Fruit fly (Drosophila melanogaster) whole organism, prepupa: ENCODE measurements around the gene Eig71Eh.
A peak's percentile ranks its signal among the peaks of the same experiment; 100 is the strongest.

Experiments
- Blimp-1 ChIP-seq: fragments of 200-800 bp; sonication (Bioruptor generic); optimal IDR thresholded peaks from 3 replicates; lab custom pipeline; 2017; ENCODE audit warnings: missing biosample characterization, missing genetic modification characterization, mild to moderate bottlenecking, moderate library complexity, missing genetic modification reagents
- CG10669 ChIP-seq: fragments of 200-800 bp; sonication (Bioruptor generic); optimal IDR thresholded peaks from 3 replicates; lab custom pipeline; 2018; ENCODE audit warnings: missing biosample characterization, mild to moderate bottlenecking, missing genetic modification characterization, moderate library complexity
- CG11294 ChIP-seq: fragments of 200-800 bp; sonication (Bioruptor generic); IDR thresholded peaks from 2 replicates; pipeline ENCODE4 v1.3.6; 2022; ENCODE audit warnings: missing biosample characterization, missing genetic modification characterization
- CG11762 ChIP-seq: fragments of 200-800 bp; sonication (Bioruptor generic); optimal IDR thresholded peaks from 3 replicates; lab custom pipeline; 2016; ENCODE audit warnings: missing biosample characterization, missing genetic modification characterization; ENCODE audit not compliant: insufficient read depth
- CG11902 ChIP-seq: fragments of 200-800 bp; sonication (Bioruptor generic); optimal IDR thresholded peaks from 3 replicates; lab custom pipeline; 2016; ENCODE audit warnings: missing biosample characterization, missing genetic modification characterization
- CG15336 ChIP-seq: fragments of 200-800 bp; sonication (Bioruptor generic); IDR thresholded peaks from 2 replicates; pipeline ENCODE4 v1.3.6; 2022; ENCODE audit warnings: missing biosample characterization, missing genetic modification characterization
- CG16779 ChIP-seq: fragments of 200-800 bp; sonication (Bioruptor generic); optimal IDR thresholded peaks from 3 replicates; lab custom pipeline; 2017; ENCODE audit warnings: missing biosample characterization, mild to moderate bottlenecking, missing genetic modification characterization
- CG3032 ChIP-seq: fragments of 200-800 bp; optimal IDR thresholded peaks from 2 replicates; lab custom pipeline; 2019; ENCODE audit warnings: missing biosample characterization, mild to moderate bottlenecking, missing genetic modification characterization, moderate library complexity
- CG32006 ChIP-seq: fragments of 200-800 bp; sonication (Bioruptor generic); optimal IDR thresholded peaks from 3 replicates; lab custom pipeline; 2017; ENCODE audit warnings: missing biosample characterization, mild to moderate bottlenecking, missing genetic modification characterization
- CG34406 ChIP-seq: fragments of 200-800 bp; sonication (Bioruptor generic); optimal IDR thresholded peaks from 3 replicates; lab custom pipeline; 2016; ENCODE audit warnings: missing biosample characterization, missing genetic modification characterization
- CG6163 ChIP-seq: fragments of 200-800 bp; sonication (Bioruptor generic); IDR thresholded peaks from 3 replicates; pipeline ENCODE4 v1.3.6; 2022; ENCODE audit warnings: missing biosample characterization, missing genetic modification characterization
- CG6808 ChIP-seq: fragments of 200-800 bp; sonication (Bioruptor generic); optimal IDR thresholded peaks from 3 replicates; lab custom pipeline; 2017; ENCODE audit warnings: missing biosample characterization, missing genetic modification characterization, mild to moderate bottlenecking, moderate library complexity, missing genetic modification reagents
- CG7368 ChIP-seq: fragments of 200-800 bp; sonication (Bioruptor generic); optimal IDR thresholded peaks from 3 replicates; lab custom pipeline; 2016; ENCODE audit warnings: missing biosample characterization, missing genetic modification characterization
- CG8119 ChIP-seq: fragments of 200-800 bp; sonication (Bioruptor generic); IDR thresholded peaks from 3 replicates; pipeline ENCODE4 v1.3.6; 2022; ENCODE audit warnings: missing biosample characterization, missing genetic modification characterization
- CG8319 ChIP-seq: fragments of 200-800 bp; sonication (Bioruptor generic); optimal IDR thresholded peaks from 3 replicates; lab custom pipeline; 2016; ENCODE audit warnings: missing biosample characterization, missing genetic modification characterization
- CG8632 ChIP-seq: fragments of 200-800 bp; sonication (Bioruptor generic); optimal IDR thresholded peaks from 3 replicates; lab custom pipeline; 2016; ENCODE audit warnings: missing biosample characterization, missing genetic modification characterization
- CG9139 ChIP-seq: fragments of 200-800 bp; sonication (Bioruptor generic); optimal IDR thresholded peaks from 3 replicates; lab custom pipeline; 2017; ENCODE audit warnings: missing biosample characterization, mild to moderate bottlenecking, missing genetic modification characterization
- Eip78C ChIP-seq: fragments of 200-800 bp; sonication (Bioruptor generic); peaks from one replicate; lab custom pipeline; 2016; ENCODE audit warnings: missing biosample characterization, missing genetic modification characterization
- Eip93F ChIP-seq: fragments of 200-800 bp; sonication (Bioruptor generic); optimal IDR thresholded peaks from 2 replicates; lab custom pipeline; 2016; ENCODE audit warnings: missing biosample characterization, mild to moderate bottlenecking, missing genetic modification characterization
- Ets21C ChIP-seq: fragments of 200-800 bp; sonication (Bioruptor generic); optimal IDR thresholded peaks from 3 replicates; lab custom pipeline; 2016; ENCODE audit warnings: missing biosample characterization, missing genetic modification characterization
- Ets96B ChIP-seq: fragments of 200-800 bp; optimal IDR thresholded peaks from 2 replicates; lab custom pipeline; 2019; ENCODE audit warnings: missing biosample characterization, mild to moderate bottlenecking, missing genetic modification characterization, moderate library complexity
- Hr38 ChIP-seq: sonication (Bioruptor generic); optimal IDR thresholded peaks from 2 replicates; lab custom pipeline; 2016; ENCODE audit warnings: missing biosample characterization, missing genetic modification characterization
- Hr39 ChIP-seq: fragments of 200-800 bp; sonication (Bioruptor generic); optimal IDR thresholded peaks from 2 replicates; lab custom pipeline; 2016; ENCODE audit warnings: missing biosample characterization, missing genetic modification characterization
- Hr4 ChIP-seq: fragments of 200-800 bp; sonication (Bioruptor generic); optimal IDR thresholded peaks from 3 replicates; lab custom pipeline; 2016; ENCODE audit warnings: missing biosample characterization, missing genetic modification characterization
- Lpt ChIP-seq: fragments of 200-800 bp; sonication (Bioruptor generic); optimal IDR thresholded peaks from 3 replicates; lab custom pipeline; 2016; ENCODE audit warnings: missing biosample characterization, missing genetic modification characterization
- Met ChIP-seq: fragments of 200-800 bp; sonication (Bioruptor generic); optimal IDR thresholded peaks from 3 replicates; lab custom pipeline; 2016; ENCODE audit warnings: missing biosample characterization, missing genetic modification characterization
- OdsH ChIP-seq: fragments of 200-800 bp; sonication (Bioruptor generic); optimal IDR thresholded peaks from 3 replicates; lab custom pipeline; 2016; ENCODE audit warnings: missing biosample characterization, missing genetic modification characterization
- Smox ChIP-seq: fragments of 200-800 bp; sonication (Bioruptor generic); optimal IDR thresholded peaks from 3 replicates; lab custom pipeline; 2016; ENCODE audit warnings: missing biosample characterization, missing genetic modification characterization
- acj6 ChIP-seq: fragments of 200-800 bp; sonication (Bioruptor generic); optimal IDR thresholded peaks from 3 replicates; lab custom pipeline; 2016; ENCODE audit warnings: missing biosample characterization, missing genetic modification characterization
- cyc ChIP-seq: fragments of 200-800 bp; sonication (Bioruptor generic); optimal IDR thresholded peaks from 3 replicates; lab custom pipeline; 2016; ENCODE audit warnings: missing biosample characterization, missing genetic modification characterization
- dac ChIP-seq: fragments of 200-800 bp; sonication (Bioruptor generic); optimal IDR thresholded peaks from 2 replicates; lab custom pipeline; 2017; ENCODE audit warnings: missing biosample characterization, mild to moderate bottlenecking, missing genetic modification characterization
- dsx ChIP-seq: fragments of 200-800 bp; optimal IDR thresholded peaks from 3 replicates; lab custom pipeline; 2019; ENCODE audit warnings: missing biosample characterization, mild to moderate bottlenecking, missing genetic modification characterization, moderate library complexity; ENCODE audit not compliant: poor library complexity, severe bottlenecking
- eg ChIP-seq: fragments of 200-800 bp; sonication (Bioruptor generic); IDR thresholded peaks from 3 replicates; pipeline ENCODE4 v1.3.6; 2022; ENCODE audit warnings: missing biosample characterization, missing genetic modification characterization
- esn ChIP-seq: fragments of 200-800 bp; sonication (Bioruptor generic); optimal IDR thresholded peaks from 2 replicates; lab custom pipeline; 2016; ENCODE audit warnings: missing biosample characterization, mild to moderate bottlenecking, missing genetic modification characterization, moderate library complexity
- fd59A ChIP-seq: fragments of 200-800 bp; sonication (Bioruptor generic); optimal IDR thresholded peaks from 2 replicates; lab custom pipeline; 2017; ENCODE audit warnings: missing biosample characterization, mild to moderate bottlenecking, missing genetic modification characterization, missing genetic modification reagents
- fd85E ChIP-seq: fragments of 200-800 bp; sonication (Bioruptor generic); optimal IDR thresholded peaks from 3 replicates; lab custom pipeline; 2016; ENCODE audit warnings: missing biosample characterization, missing genetic modification characterization
- fkh ChIP-seq: fragments of 200-800 bp; sonication (Bioruptor generic); optimal IDR thresholded peaks from 3 replicates; lab custom pipeline; 2017; ENCODE audit warnings: missing biosample characterization, mild to moderate bottlenecking, missing genetic modification characterization, moderate library complexity
- net ChIP-seq: fragments of 200-800 bp; sonication (Bioruptor generic); optimal IDR thresholded peaks from 3 replicates; lab custom pipeline; 2016; ENCODE audit warnings: missing biosample characterization, missing genetic modification characterization
- pdm3 ChIP-seq: fragments of 200-800 bp; sonication (Bioruptor generic); optimal IDR thresholded peaks from 3 replicates; lab custom pipeline; 2016; ENCODE audit warnings: missing biosample characterization, missing genetic modification characterization
- ss ChIP-seq, 2 experiments: fragments of 200-800 bp; sonication (Bioruptor generic); optimal IDR thresholded peaks; 2 replicates in 1 of 2; 3 replicates in 1 of 2; lab custom pipeline; 2017 to 2018; ENCODE audit warnings: mild to moderate bottlenecking in 2 of 2, missing biosample characterization in 2 of 2, missing genetic modification characterization in 2 of 2, moderate library complexity in 1 of 2
- svp ChIP-seq: fragments of 200-800 bp; sonication (Bioruptor generic); peaks from one replicate; lab custom pipeline; 2016; ENCODE audit warnings: missing biosample characterization, missing genetic modification characterization
- topi ChIP-seq: fragments of 200-800 bp; sonication (Bioruptor generic); optimal IDR thresholded peaks from 3 replicates; lab custom pipeline; 2016; ENCODE audit warnings: missing biosample characterization, missing genetic modification characterization
- vri ChIP-seq: fragments of 200-800 bp; sonication (Bioruptor generic); optimal IDR thresholded peaks from 3 replicates; lab custom pipeline; 2016; ENCODE audit warnings: missing biosample characterization, mild to moderate bottlenecking, missing genetic modification characterization

Gene Eig71Eh

DNA sequence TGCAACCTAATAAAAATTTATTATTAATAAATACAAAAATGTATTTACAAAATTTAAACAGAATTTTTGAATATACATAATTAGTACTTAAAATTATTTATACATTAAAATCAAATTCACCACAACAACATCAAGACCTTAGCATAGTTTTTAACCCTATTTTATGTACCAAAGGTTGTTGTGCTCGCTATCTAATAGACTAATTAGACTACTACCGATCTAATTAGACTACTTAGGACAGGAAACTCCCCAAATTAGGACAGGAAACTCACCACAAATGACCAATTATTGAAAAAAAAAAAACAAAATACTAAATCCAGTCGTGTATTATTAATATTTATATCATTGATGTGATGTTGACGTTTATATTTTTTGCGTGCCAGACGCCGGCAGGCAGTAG lies 22.3 kb downstream of the Eig71Eh start:
- TF ChIP-seq vri (GFP tag; lab: Kevin White, UChicago), result no peak
- TF ChIP-seq Hr38, result no peak
- TF ChIP-seq CG8119 (GFP tag; lab: Robert Waterston, UW), result no peak
- TF ChIP-seq CG8632, result no peak
- TF ChIP-seq dsx (GFP tag; lab: Kevin White, UChicago), result no peak

DNA sequence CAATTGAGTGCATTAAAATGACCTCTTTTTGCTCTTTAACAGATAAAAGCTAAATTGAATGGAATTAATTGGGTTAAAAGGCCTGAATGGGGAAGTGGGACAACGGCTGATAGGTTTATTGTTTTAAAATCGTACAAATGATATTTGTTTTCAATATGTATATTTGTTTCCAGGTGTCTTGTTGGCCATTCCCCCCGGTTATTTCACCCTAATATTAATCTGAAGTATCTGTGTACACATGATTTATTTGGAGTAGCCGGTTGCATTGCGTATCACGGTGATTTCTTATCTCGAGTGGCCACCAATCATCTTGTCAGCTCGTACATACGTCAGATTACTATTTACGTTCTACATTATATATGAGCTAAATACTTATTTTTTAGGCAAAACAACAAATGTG lies 22.9 kb downstream of the Eig71Eh start:
- TF ChIP-seq Eip93F (peak; percentile 3), CG8632 (peak; percentile 5), Hr39 (GFP tag; lab: Kevin White, UChicago) (no peak), Blimp-1 (GFP tag; lab: Kevin White, UChicago) (no peak), ss (GFP tag; optimal IDR thresholded peaks at IDR 0.05; lab: Kevin White, UChicago) (no peak), CG32006 (GFP tag; lab: Kevin White, UChicago) (no peak), fkh (peak; percentile 42), CG3032 (tag; lab: Kevin White, UChicago) (no peak), Eip78C (GFP tag; lab: Kevin White, UChicago) (peak; percentile 46), CG34406 (GFP tag; lab: Kevin White, UChicago) (no peak), vri (GFP tag; lab: Kevin White, UChicago) (peak; percentile 83), dsx (GFP tag; lab: Kevin White, UChicago) (no peak)

DNA sequence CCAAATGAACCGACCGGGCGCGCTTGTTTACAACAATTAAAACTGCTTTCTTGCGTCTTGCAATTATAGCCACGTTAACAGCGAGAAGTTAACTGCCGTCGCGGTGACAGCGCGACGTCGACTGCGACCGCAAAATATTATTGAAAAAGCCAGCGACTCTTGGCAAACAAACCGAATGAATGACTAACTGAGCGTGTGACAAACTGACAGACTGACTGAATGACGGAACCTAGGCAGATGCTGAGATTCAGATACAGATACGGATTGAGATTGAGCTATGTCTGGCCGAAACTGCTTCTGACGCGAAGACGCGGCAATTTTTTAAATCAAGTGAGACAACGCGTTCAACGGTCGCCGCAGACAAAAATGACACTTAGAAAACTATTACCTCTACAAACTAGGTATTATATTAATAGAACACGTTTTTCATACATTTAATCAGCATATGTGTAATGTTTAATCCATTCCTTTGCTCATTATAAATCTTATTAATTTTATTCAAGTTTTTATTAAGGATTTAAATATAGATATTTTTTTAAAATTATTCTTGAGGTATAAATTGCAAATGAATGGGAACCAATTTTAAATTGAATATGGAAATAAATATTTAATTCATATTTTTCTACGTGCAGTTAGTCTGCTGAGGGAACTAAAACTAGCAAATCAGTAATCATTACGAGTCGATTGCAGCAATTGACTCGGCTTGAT lies 24.7 kb downstream of the Eig71Eh start:
- TF ChIP-seq CG16779 (tag; lab: Kevin White, UChicago) (no peak), Ets21C (GFP tag; lab: Kevin White, UChicago) (no peak), cyc (GFP tag; lab: Kevin White, UChicago) (no peak), esn (GFP tag; lab: Kevin White, UChicago) (no peak), fkh (peak; percentile 41), CG11294 (no peak)
- TF ChIP-seq, all 60 proteins: peak for 1

DNA sequence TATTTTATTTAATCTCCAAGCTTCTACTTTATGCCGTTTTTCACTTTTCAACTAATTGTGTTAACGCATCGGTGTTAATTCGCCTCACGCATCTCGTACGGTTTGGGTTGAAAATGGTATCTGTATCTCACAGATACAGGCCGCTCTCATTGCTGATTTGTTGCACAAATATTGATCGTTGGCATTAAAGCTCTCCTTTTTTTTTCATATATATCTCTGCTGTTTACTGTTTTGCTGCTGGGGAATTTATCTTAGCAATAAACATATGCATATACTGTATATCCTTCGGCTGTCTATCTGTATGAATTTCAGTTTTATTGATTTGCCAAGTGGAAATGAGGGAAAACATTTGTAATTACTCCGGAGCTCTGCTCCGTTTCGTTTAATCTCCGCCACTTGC lies 26.6 kb downstream of the Eig71Eh start:
- no peak for TF ChIP-seq CG34406 (GFP tag; lab: Kevin White, UChicago)
- no peak for TF ChIP-seq CG3032 (tag; lab: Kevin White, UChicago)
- no peak for TF ChIP-seq net (GFP tag; lab: Kevin White, UChicago)
- TF ChIP-seq Hr4, result no peak
- no peak for TF ChIP-seq Ets21C (GFP tag; lab: Kevin White, UChicago)
- no peak for TF ChIP-seq topi (GFP tag; lab: Kevin White, UChicago)
- no peak for TF ChIP-seq CG6163 (GFP tag; lab: Robert Waterston, UW)
- TF ChIP-seq dac, result no peak
- TF ChIP-seq CG7368 (GFP tag; lab: Kevin White, UChicago), result no peak
- TF ChIP-seq Blimp-1 (GFP tag; lab: Kevin White, UChicago), result no peak
- no peak for TF ChIP-seq CG15336 (GFP tag; lab: Robert Waterston, UW)
- TF ChIP-seq fkh, result peak; percentile 73
- TF ChIP-seq Lpt (GFP tag; lab: Kevin White, UChicago), result no peak
- peak; percentile 52 for TF ChIP-seq svp (GFP tag; lab: Kevin White, UChicago)
- TF ChIP-seq CG32006 (GFP tag; lab: Kevin White, UChicago), result no peak
- TF ChIP-seq acj6 (GFP tag; lab: Kevin White, UChicago), result no peak
- TF ChIP-seq CG11294, result no peak
- no peak for TF ChIP-seq Hr39 (GFP tag; lab: Kevin White, UChicago)
- no peak for TF ChIP-seq Ets96B (tag; lab: Kevin White, UChicago)
- TF ChIP-seq fd85E (GFP tag; lab: Kevin White, UChicago), result no peak
- TF ChIP-seq CG10669 (GFP tag; lab: Kevin White, UChicago), result no peak
- TF ChIP-seq CG8319 (GFP tag; lab: Kevin White, UChicago), result no peak
- TF ChIP-seq esn (GFP tag; lab: Kevin White, UChicago), result peak; percentile 16
- TF ChIP-seq CG11902 (GFP tag; lab: Kevin White, UChicago), result no peak
- no peak for TF ChIP-seq pdm3
- TF ChIP-seq OdsH (GFP tag; lab: Kevin White, UChicago), result no peak
- TF ChIP-seq CG6808, result peak; percentile 18
- TF ChIP-seq fd59A (GFP tag; lab: Kevin White, UChicago), result no peak
- TF ChIP-seq eg (GFP tag; lab: Robert Waterston, UW), result no peak
- no peak for TF ChIP-seq CG8119 (GFP tag; lab: Robert Waterston, UW)
- peak; percentile 9 for TF ChIP-seq Met (GFP tag; lab: Kevin White, UChicago)
- TF ChIP-seq CG9139 (GFP tag; lab: Kevin White, UChicago), result peak; percentile 23
- no peak for TF ChIP-seq dsx (GFP tag; lab: Kevin White, UChicago)
- TF ChIP-seq Smox (GFP tag; lab: Kevin White, UChicago), result no peak
- TF ChIP-seq CG11762 (GFP tag; lab: Kevin White, UChicago), result no peak
